Worm (Caenorhabditis elegans) whole organism, dauer: ENCODE results near the gene taf-13.

ENCODE experiments used
- unc-62 ChIP-seq: sonication (generic microtip); optimal IDR thresholded peaks from 2 replicates; lab custom pipeline; 2017; ENCODE audit warnings: missing biosample characterization, missing genetic modification reagents, missing genetic modification characterization

Gene taf-13

DNA sequence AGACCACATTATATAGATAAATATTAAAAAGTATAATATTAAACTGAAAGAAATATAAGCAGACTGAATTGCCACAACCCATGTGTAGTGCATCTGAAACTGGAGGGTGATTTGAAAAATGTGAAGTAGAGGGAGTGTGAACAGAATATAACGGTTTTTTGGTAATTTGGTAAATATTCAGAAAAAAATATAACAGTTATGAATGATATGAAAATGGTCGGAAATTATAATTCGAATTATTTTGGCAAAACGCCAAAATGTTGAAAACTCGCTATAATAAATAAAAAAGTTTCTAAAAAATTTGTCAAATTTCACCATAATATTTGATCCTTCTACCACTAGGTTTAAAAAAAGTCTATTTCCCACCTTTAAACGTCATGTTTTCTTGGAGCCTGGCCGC is 3.2 kb downstream of the taf-13 start, which contains the start of gene srv-2:
srv-2 (minus strand) TSS at position 101 of the 400 bp plus-strand sequence.
- TF ChIP-seq unc-62 (GFP tag; lab: Kevin White, UChicago), result no peak

- no peak for TF ChIP-seq unc-62 (GFP tag; lab: Kevin White, UChicago)
Observed at ce11 chrII:10598970-10599369, 6.4 kb downstream of the taf-13 start, which contains the start of gene C14A4.9. TSS of gene C14A4.9 (plus strand) at chrII:10599337.

DNA sequence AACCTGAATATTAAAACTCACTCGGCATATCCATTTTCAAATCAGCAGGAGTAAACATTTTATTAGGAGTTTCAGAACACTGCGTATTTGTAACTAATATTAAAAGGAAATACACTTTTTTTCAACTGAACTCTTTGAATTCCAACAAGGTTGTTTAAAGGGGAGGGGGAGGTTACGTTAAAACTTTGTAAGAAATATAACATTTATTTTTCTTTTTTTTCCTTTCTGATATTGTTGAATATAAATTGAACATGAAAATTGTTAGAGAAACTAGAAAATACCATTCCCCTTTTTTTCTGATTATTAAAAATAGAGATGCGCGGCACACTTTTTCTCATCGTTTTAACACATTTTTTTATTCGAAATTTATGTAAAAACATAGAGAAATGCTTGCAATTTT is 7.4 kb downstream of the taf-13 start, which contains the start of gene C14A4.8:
C14A4.8 (minus strand) TSS at position 101 of the 400 bp plus-strand sequence.
- no peak for TF ChIP-seq unc-62 (GFP tag; lab: Kevin White, UChicago)

ce11 chrII:10596462-10596861 is 8.9 kb downstream of the taf-13 start, which contains the start of gene C14A4.7:
TSS of gene C14A4.7 (minus strand) at chrII:10596562.
- TF ChIP-seq unc-62 (GFP tag; lab: Kevin White, UChicago), result no peak

DNA sequence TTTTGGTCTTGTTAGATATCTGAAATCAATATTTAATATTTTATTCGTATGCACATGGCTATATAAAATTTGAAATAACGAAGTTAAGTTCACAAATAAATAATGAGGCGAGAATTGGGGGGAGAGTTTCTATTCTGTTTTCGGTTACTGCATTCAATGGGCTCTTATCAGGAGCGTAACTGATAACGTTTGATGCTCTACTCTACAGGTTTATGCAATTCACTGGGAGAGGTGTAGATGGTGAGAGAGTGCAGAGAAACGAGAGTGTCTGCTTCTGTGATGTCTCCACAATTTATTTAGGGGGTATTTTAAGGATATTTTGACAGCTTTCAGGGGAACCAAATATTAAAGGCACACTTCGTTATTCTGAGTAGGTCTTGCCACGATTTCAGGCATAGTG is 10.7 kb downstream of the taf-13 start, which contains the start of gene C14A4.6:
C14A4.6 (minus strand) TSS at position 19 of the 400 bp plus-strand sequence.
- no peak for TF ChIP-seq unc-62 (GFP tag; lab: Kevin White, UChicago)

DNA sequence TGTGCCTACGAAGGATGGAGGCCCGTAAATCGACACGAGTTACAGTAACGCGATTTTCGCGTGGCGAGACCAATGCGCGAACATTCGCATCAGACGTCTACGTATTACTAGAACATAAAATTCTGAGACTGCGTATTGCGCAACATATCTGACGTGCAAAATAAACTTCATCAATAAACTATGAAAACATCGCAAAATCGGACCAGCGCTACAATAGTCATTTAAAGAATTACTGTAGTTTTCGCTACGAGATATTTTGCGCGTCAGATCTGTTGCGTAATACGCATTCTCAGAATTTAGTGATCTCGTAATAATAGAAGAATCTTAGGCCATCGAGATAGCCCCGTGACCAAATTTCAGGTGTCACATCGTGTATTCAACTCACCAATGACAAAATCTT is 11.1 kb downstream of the taf-13 start:
- TF ChIP-seq unc-62 (GFP tag; lab: Kevin White, UChicago), result no peak

- TF ChIP-seq unc-62 (GFP tag; lab: Kevin White, UChicago), result no peak
Observed at ce11 chrII:10592452-10592851, 13.0 kb downstream of the taf-13 start, which contains the start of gene crn-5. TSS of gene crn-5 (plus strand) at chrII:10592752.

- no peak for TF ChIP-seq unc-62 (GFP tag; lab: Kevin White, UChicago)
Observed at ce11 chrII:10587742-10588141, 17.7 kb downstream of the taf-13 start, which contains the start of gene crn-3. TSS of gene crn-3 (plus strand) at chrII:10588042.

ce11 chrII:10584036-10584435 is 21.4 kb downstream of the taf-13 start, which contains the start of gene algn-9:
TSS of gene algn-9 (plus strand) at chrII:10584336.
- no peak for TF ChIP-seq unc-62 (GFP tag; lab: Kevin White, UChicago)

ce11 chrII:10582318-10582717 is 23.1 kb downstream of the taf-13 start, which contains the start of gene mrps-22:
TSS of gene mrps-22 (plus strand) at chrII:10582618.
- TF ChIP-seq unc-62 (GFP tag; lab: Kevin White, UChicago), result no peak

- no peak for TF ChIP-seq unc-62 (GFP tag; lab: Kevin White, UChicago)
Observed at ce11 chrII:10580833-10581232, 24.6 kb downstream of the taf-13 start, which contains the start of gene dap-3. TSS of gene dap-3 (plus strand) at chrII:10581133.

DNA sequence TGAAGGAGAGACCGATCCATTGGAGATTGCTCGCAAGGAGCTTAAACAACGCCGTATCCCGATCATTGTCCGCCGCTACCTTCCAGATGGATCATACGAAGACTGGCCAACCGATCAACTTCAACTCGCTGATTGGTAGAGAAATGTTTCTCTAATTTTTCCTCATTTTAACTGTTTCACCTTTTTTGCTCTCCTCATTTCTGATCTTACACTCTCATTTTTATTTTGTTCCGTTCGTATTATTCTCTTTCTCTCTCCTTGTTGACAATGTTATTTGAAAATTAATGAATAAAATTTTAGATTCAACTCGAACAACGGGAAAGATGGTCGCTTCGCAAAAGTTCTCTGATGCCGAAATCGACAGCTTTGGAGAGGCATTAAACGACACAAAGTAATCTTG is 25.8 kb downstream of the taf-13 start, which contains the start of gene dohh-1:
dohh-1 (plus strand) TSS at position 301 of the 400 bp plus-strand sequence.
- TF ChIP-seq unc-62 (GFP tag; lab: Kevin White, UChicago), result no peak

DNA sequence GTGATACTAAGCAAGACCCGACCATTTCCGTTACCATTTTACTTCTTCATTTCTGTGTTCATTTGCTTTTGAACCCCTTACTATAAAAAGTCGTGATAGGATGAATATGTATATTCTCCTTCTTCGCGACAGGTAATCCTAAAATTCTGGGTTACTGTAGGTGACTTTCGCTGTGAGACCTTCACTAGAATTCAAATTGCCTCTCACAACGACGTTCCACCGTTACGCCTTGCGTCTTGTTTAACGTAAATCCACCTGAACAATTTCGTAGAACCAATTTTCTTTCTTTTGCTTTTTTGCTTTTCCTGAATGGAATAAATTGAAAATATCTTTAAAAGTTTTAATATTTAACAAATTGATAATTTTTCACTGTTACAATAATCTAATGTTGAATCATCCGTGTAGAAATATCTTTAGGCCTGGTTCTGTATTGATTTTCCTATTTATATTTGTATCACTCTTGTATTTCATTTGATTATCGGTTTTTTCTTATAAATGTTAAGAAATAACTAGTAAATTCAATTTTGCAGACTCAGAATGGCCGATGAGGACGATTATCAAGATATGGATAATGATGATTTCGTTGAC is 26.5 kb downstream of the taf-13 start, which contains the start of gene rpb-6:
rpb-6 (plus strand) TSS at position 538 of the 588 bp plus-strand sequence.
- TF ChIP-seq unc-62 (GFP tag; lab: Kevin White, UChicago), result no peak

DNA sequence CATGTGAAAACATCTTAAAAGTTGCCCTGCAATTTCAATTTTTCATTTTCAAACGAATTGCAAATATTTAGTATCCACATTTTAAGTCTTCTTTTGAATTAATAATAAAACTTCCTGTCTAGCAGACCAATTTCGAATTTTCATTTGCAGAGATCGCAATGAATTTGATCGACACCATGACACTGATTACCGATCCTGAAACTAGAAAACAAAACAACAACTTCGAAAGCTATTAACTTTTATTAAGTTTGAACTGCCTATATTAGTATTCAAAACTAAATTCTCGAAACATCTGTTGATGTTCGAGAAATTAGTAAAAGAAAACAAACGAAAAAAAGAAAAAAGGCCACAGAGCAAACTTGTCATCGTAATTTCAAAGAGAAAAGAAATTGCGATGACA is 31.2 kb downstream of the taf-13 start:
- TF ChIP-seq unc-62 (GFP tag; lab: Kevin White, UChicago), result no peak

- TF ChIP-seq unc-62 (GFP tag; lab: Kevin White, UChicago), result no peak
Observed at ce11 chrII:10571967-10572366, 33.4 kb downstream of the taf-13 start, which contains the start of gene C06A1.3. TSS of gene C06A1.3 (plus strand) at chrII:10572267.

DNA sequence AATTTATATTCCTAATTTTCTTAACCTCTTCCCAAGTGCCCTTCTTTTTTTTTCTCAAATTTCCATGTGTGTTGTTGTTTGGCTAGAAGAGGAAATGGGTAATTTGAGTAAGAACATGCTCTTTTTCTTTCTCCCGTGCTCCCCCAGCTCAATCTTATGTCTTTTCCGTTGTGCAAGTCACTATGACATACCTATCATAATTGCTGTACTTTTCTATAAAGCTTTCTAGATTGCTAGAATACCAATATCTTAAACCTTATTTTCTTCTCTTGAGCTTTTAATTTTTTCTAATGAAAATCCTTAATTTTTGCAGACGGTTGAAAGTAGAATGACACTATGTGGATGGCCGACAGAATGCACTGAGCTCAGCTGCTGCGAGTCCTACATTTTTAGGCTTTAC is 35.1 kb downstream of the taf-13 start, which contains the start of gene txt-13:
txt-13 (plus strand) TSS at position 301 of the 400 bp plus-strand sequence.
- TF ChIP-seq unc-62 (GFP tag; lab: Kevin White, UChicago), result no peak
